Fruit fly (Drosophila melanogaster) whole organism, embryonic: ENCODE data around the gene CG13622.

Source experiments
- CG10654 ChIP-seq: fragments of 200-800 bp; sonication (Bioruptor generic); optimal IDR thresholded peaks from 2 replicates; lab custom pipeline; 2016; ENCODE audit warnings: missing biosample characterization, missing genetic modification characterization
- CG12219 ChIP-seq: fragments of 200-800 bp; sonication (Bioruptor generic); optimal IDR thresholded peaks from 3 replicates; lab custom pipeline; 2018; ENCODE audit warnings: missing biosample characterization, mild to moderate bottlenecking, missing genetic modification characterization
- CG12744 ChIP-seq: fragments of 200-800 bp; sonication (Bioruptor generic); optimal IDR thresholded peaks from 2 replicates; lab custom pipeline; 2016; ENCODE audit warnings: missing biosample characterization, missing genetic modification characterization
- CG16815 ChIP-seq: fragments of 200-800 bp; sonication (Bioruptor generic); optimal IDR thresholded peaks from 3 replicates; lab custom pipeline; 2017; ENCODE audit warnings: missing biosample characterization, mild to moderate bottlenecking, missing genetic modification characterization
- CG17912 ChIP-seq: fragments of 200-800 bp; sonication (Bioruptor generic); optimal IDR thresholded peaks from 2 replicates; lab custom pipeline; 2018; ENCODE audit warnings: missing biosample characterization, mild to moderate bottlenecking, missing genetic modification characterization
- CG18262 ChIP-seq: fragments of 200-800 bp; optimal IDR thresholded peaks from 3 replicates; lab custom pipeline; 2019; ENCODE audit warnings: missing biosample characterization, mild to moderate bottlenecking, missing genetic modification characterization, moderate library complexity
- CG2129 ChIP-seq: fragments of 200-800 bp; sonication (Bioruptor generic); IDR thresholded peaks from 2 replicates; pipeline ENCODE4 v1.3.6; 2022; ENCODE audit warnings: missing biosample characterization, missing genetic modification characterization; ENCODE audit not compliant: partially characterized antibody
- CG30020 ChIP-seq: fragments of 200-800 bp; optimal IDR thresholded peaks from 2 replicates; lab custom pipeline; 2019; ENCODE audit warnings: missing biosample characterization, mild to moderate bottlenecking, missing genetic modification characterization, moderate library complexity
- CG33213 ChIP-seq: fragments of 200-800 bp; sonication (Bioruptor generic); optimal IDR thresholded peaks from 3 replicates; lab custom pipeline; 2016; ENCODE audit warnings: missing biosample characterization, missing genetic modification characterization
- CG3407 ChIP-seq: fragments of 200-800 bp; sonication (Bioruptor generic); optimal IDR thresholded peaks from 2 replicates; lab custom pipeline; 2018; ENCODE audit warnings: missing biosample characterization, mild to moderate bottlenecking, missing genetic modification characterization
- CG4328 ChIP-seq: fragments of 200-800 bp; sonication (Bioruptor generic); optimal IDR thresholded peaks from 3 replicates; lab custom pipeline; 2017; ENCODE audit warnings: missing biosample characterization, missing genetic modification reagents, missing genetic modification characterization
- CG4617 ChIP-seq: fragments of 200-800 bp; sonication (Bioruptor generic); optimal IDR thresholded peaks from 3 replicates; lab custom pipeline; 2016; ENCODE audit warnings: missing biosample characterization, missing genetic modification characterization, borderline replicate concordance
- CG8290 ChIP-seq, 3 experiments: fragments of 200-800 bp; sonication (Bioruptor generic); optimal IDR thresholded peaks; 2 replicates each; lab custom pipeline; 2016 to 2019; ENCODE audit warnings: missing biosample characterization in 3 of 3, missing genetic modification characterization in 3 of 3, mild to moderate bottlenecking in 2 of 3, moderate library complexity in 1 of 3
- CG8765 ChIP-seq: fragments of 200-800 bp; sonication (Bioruptor generic); IDR thresholded peaks from 2 replicates; pipeline ENCODE4 v1.3.6; 2022; ENCODE audit warnings: missing biosample characterization, missing genetic modification characterization
- CG9727 ChIP-seq: fragments of 200-800 bp; sonication (Bioruptor generic); optimal IDR thresholded peaks from 3 replicates; lab custom pipeline; 2017; ENCODE audit warnings: missing biosample characterization, mild to moderate bottlenecking, missing genetic modification characterization
- CG9932 ChIP-seq: fragments of 200-800 bp; sonication (Bioruptor generic); IDR thresholded peaks from 2 replicates; pipeline ENCODE4 v1.3.6; 2022; ENCODE audit warnings: missing biosample characterization, missing genetic modification characterization
- CkIIα-i1 ChIP-seq: fragments of 200-800 bp; sonication (Bioruptor generic); IDR thresholded peaks from 2 replicates; pipeline ENCODE4 v1.3.6; 2022; ENCODE audit warnings: missing biosample characterization, missing genetic modification characterization
- Dll ChIP-seq: fragments of 200-800 bp; sonication (Bioruptor generic); IDR thresholded peaks from 4 replicates; pipeline ENCODE4 v1.3.6; 2022; ENCODE audit warnings: missing biosample characterization, missing genetic modification characterization; ENCODE audit not compliant: partially characterized antibody
- Dp ChIP-seq: fragments of 200-800 bp; sonication (Bioruptor generic); optimal IDR thresholded peaks from 2 replicates; lab custom pipeline; 2018; ENCODE audit warnings: missing biosample characterization, mild to moderate bottlenecking, missing genetic modification characterization, moderate library complexity
- Fer1 ChIP-seq: fragments of 200-800 bp; sonication (Bioruptor generic); optimal IDR thresholded peaks from 2 replicates; lab custom pipeline; 2017; ENCODE audit warnings: missing biosample characterization, mild to moderate bottlenecking, missing genetic modification characterization
- Gsc ChIP-seq: fragments of 200-800 bp; sonication (Bioruptor generic); IDR thresholded peaks from 2 replicates; pipeline ENCODE4 v1.3.6; 2022; ENCODE audit warnings: missing biosample characterization, missing genetic modification characterization
- HLHmδ ChIP-seq: fragments of 200-800 bp; sonication (Bioruptor generic); optimal IDR thresholded peaks from 2 replicates; lab custom pipeline; 2018; ENCODE audit warnings: missing biosample characterization, mild to moderate bottlenecking, missing genetic modification characterization, moderate library complexity
- MBD-R2 ChIP-seq: fragments of 200-800 bp; sonication (Bioruptor generic); IDR thresholded peaks from 2 replicates; pipeline ENCODE4 v1.3.6; 2022; ENCODE audit warnings: missing biosample characterization, missing genetic modification characterization
- MESR4 ChIP-seq: fragments of 200-800 bp; sonication (Bioruptor generic); optimal IDR thresholded peaks from 2 replicates; lab custom pipeline; 2018; ENCODE audit warnings: missing biosample characterization, mild to moderate bottlenecking, missing genetic modification characterization, moderate library complexity
- Max ChIP-seq: fragments of 200-800 bp; sonication (Bioruptor generic); optimal IDR thresholded peaks from 2 replicates; lab custom pipeline; 2016; ENCODE audit warnings: missing biosample characterization, mild to moderate bottlenecking, missing genetic modification characterization
- Mrtf ChIP-seq: fragments of 200-800 bp; sonication (Bioruptor generic); IDR thresholded peaks from 3 replicates; pipeline ENCODE4 v1.3.6; 2022; ENCODE audit warnings: missing biosample characterization, missing genetic modification characterization
- Nf-YB ChIP-seq: fragments of 200-800 bp; sonication (Bioruptor generic); optimal IDR thresholded peaks from 3 replicates; lab custom pipeline; 2019; ENCODE audit warnings: missing biosample characterization, mild to moderate bottlenecking, missing genetic modification characterization, moderate library complexity
- NfI ChIP-seq: fragments of 200-800 bp; sonication (Bioruptor generic); optimal IDR thresholded peaks from 3 replicates; lab custom pipeline; 2018; ENCODE audit warnings: missing biosample characterization, mild to moderate bottlenecking, missing genetic modification characterization, moderate library complexity
- Ravus ChIP-seq: fragments of 200-800 bp; sonication (Bioruptor generic); IDR thresholded peaks from 2 replicates; pipeline ENCODE4 v1.3.6; 2022; ENCODE audit warnings: missing biosample characterization, missing genetic modification characterization
- Rx ChIP-seq: fragments of 200-800 bp; sonication (Bioruptor generic); IDR thresholded peaks from 2 replicates; pipeline ENCODE4 v1.3.6; 2022; ENCODE audit warnings: missing biosample characterization, missing genetic modification characterization
- Sin3A ChIP-seq: fragments of >200 bp; optimal IDR thresholded peaks from 2 replicates; lab custom pipeline; 2018
- Taf1 ChIP-seq: fragments of 200-800 bp; sonication (Bioruptor generic); IDR thresholded peaks from 2 replicates; pipeline ENCODE4 v1.3.6; 2022; ENCODE audit warnings: missing biosample characterization, missing genetic modification characterization
- abd-A ChIP-seq: fragments of 200-800 bp; sonication (Bioruptor generic); optimal IDR thresholded peaks from 3 replicates; lab custom pipeline; 2019; ENCODE audit warnings: missing biosample characterization, mild to moderate bottlenecking, missing genetic modification characterization, moderate library complexity
- ash1 ChIP-seq: fragments of 200-800 bp; sonication (Bioruptor generic); optimal IDR thresholded peaks from 2 replicates; lab custom pipeline; 2018; ENCODE audit warnings: missing biosample characterization, mild to moderate bottlenecking, missing genetic modification characterization
- ato ChIP-seq: fragments of 200-800 bp; sonication (Bioruptor generic); IDR thresholded peaks from 2 replicates; pipeline ENCODE4 v1.3.6; 2022; ENCODE audit warnings: missing biosample characterization, missing genetic modification characterization; ENCODE audit not compliant: partially characterized antibody
- bowl ChIP-seq: fragments of 200-800 bp; sonication (Bioruptor generic); IDR thresholded peaks from 2 replicates; pipeline ENCODE4 v1.3.6; 2022; ENCODE audit warnings: missing biosample characterization, missing genetic modification characterization
- btn ChIP-seq: fragments of 200-800 bp; sonication (Bioruptor generic); optimal IDR thresholded peaks from 2 replicates; lab custom pipeline; 2016; ENCODE audit warnings: missing biosample characterization, missing genetic modification characterization
- corto ChIP-seq: fragments of 200-800 bp; sonication (Bioruptor generic); optimal IDR thresholded peaks from 2 replicates; lab custom pipeline; 2016; ENCODE audit warnings: missing biosample characterization, mild to moderate bottlenecking, missing genetic modification characterization, moderate library complexity
- crp ChIP-seq, 2 experiments: fragments of 200-800 bp; sonication (Bioruptor generic); optimal IDR thresholded peaks; 2 replicates in 1 of 2; 3 replicates in 1 of 2; lab custom pipeline; 2017; ENCODE audit warnings: missing biosample characterization in 2 of 2, missing genetic modification characterization in 2 of 2, mild to moderate bottlenecking in 1 of 2, moderate library complexity in 1 of 2
- dan ChIP-seq: fragments of 200-800 bp; sonication (Bioruptor generic); IDR thresholded peaks from 2 replicates; pipeline ENCODE4 v1.3.6; 2022; ENCODE audit warnings: missing biosample characterization, missing genetic modification characterization
- eyg ChIP-seq: fragments of 200-800 bp; sonication (Bioruptor generic); optimal IDR thresholded peaks from 3 replicates; lab custom pipeline; 2016; ENCODE audit warnings: missing biosample characterization, missing genetic modification characterization
- fd64A ChIP-seq: fragments of 200-800 bp; sonication (Bioruptor generic); optimal IDR thresholded peaks from 3 replicates; lab custom pipeline; 2018; ENCODE audit warnings: missing biosample characterization, mild to moderate bottlenecking, missing genetic modification characterization
- fru ChIP-seq: fragments of >200 bp; optimal IDR thresholded peaks from 2 replicates; lab custom pipeline; 2017
- hb ChIP-seq: fragments of 200-800 bp; sonication (Bioruptor generic); IDR thresholded peaks from 3 replicates; pipeline ENCODE4 v1.3.6; 2022; ENCODE audit warnings: missing biosample characterization, missing genetic modification characterization; ENCODE audit not compliant: partially characterized antibody
- her ChIP-seq: fragments of 200-800 bp; sonication (Bioruptor generic); optimal IDR thresholded peaks from 2 replicates; lab custom pipeline; 2016; ENCODE audit warnings: missing biosample characterization, missing genetic modification characterization
- nau ChIP-seq: fragments of 200-800 bp; sonication (Bioruptor generic); optimal IDR thresholded peaks from 3 replicates; lab custom pipeline; 2017; ENCODE audit warnings: missing biosample characterization, mild to moderate bottlenecking, missing genetic modification characterization, missing genetic modification reagents
- seq ChIP-seq: fragments of 200-800 bp; sonication (Bioruptor generic); IDR thresholded peaks from 2 replicates; pipeline ENCODE4 v1.3.6; 2022; ENCODE audit warnings: missing biosample characterization, missing genetic modification characterization
- sob ChIP-seq: fragments of 200-800 bp; sonication (Bioruptor generic); IDR thresholded peaks from 2 replicates; pipeline ENCODE4 v1.3.6; 2022; ENCODE audit warnings: missing biosample characterization, missing genetic modification characterization
- tx ChIP-seq: fragments of 200-800 bp; sonication (Bioruptor generic); optimal IDR thresholded peaks from 2 replicates; lab custom pipeline; 2016; ENCODE audit warnings: missing biosample characterization, missing genetic modification characterization
- unpg ChIP-seq: fragments of 200-800 bp; sonication (Bioruptor generic); optimal IDR thresholded peaks from 3 replicates; lab custom pipeline; 2018; ENCODE audit warnings: missing biosample characterization, mild to moderate bottlenecking, missing genetic modification characterization, moderate library complexity
- vnd ChIP-seq: fragments of 200-800 bp; sonication (Bioruptor generic); IDR thresholded peaks from 3 replicates; pipeline ENCODE4 v1.3.6; 2022; ENCODE audit warnings: missing biosample characterization, missing genetic modification characterization; ENCODE audit not compliant: partially characterized antibody

The CG13622 gene

DNA sequence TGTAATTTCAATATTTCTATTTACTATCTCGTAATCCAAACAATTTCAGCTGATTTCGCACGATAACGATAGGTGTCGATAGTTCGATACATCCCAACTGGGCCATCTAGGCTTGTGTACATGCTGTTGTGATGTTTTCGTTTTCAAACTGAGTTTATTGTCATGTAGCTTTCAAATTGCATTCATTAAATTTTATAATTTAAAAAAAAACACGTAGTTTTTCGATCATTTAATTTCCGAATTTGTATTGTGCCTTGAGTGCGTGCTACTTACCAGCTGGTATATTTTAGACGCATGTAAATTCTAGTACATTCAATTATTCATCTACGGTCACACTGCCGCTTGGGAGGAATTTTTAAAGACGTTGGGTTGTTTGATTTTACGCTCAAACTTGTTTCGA lies 6.8 kb upstream of the CG13622 start, which contains the start of the genes CG13623 and ana1 (continued):
- no peak for TF ChIP-seq Rx
- TF ChIP-seq CG9727 (GFP tag; lab: Kevin White, UChicago) = no peak
- TF ChIP-seq CG4328 (GFP tag; lab: Kevin White, UChicago) = no peak
- no peak for TF ChIP-seq NfI (GFP tag; lab: Kevin White, UChicago)
- no peak for TF ChIP-seq dan (GFP tag; lab: Robert Waterston, UW)
- no peak for TF ChIP-seq ash1 (GFP tag; lab: Kevin White, UChicago)
- TF ChIP-seq CG30020 (tag; lab: Kevin White, UChicago) = no peak
- TF ChIP-seq bowl (GFP tag; lab: Robert Waterston, UW) = no peak
- TF ChIP-seq nau = no peak
- 0 out of 2 replicates have a peak, but pooled peaks have one; percentile 15 for TF ChIP-seq ato (GFP tag; lab: Robert Waterston, UW)
- TF ChIP-seq her (GFP tag; lab: Kevin White, UChicago) = no peak
- peak; percentile 76 for TF ChIP-seq MBD-R2 (GFP tag; lab: Robert Waterston, UW)
- no peak for TF ChIP-seq HLHmδ (GFP tag; lab: Kevin White, UChicago)
- peak; percentile 21; the same call in 1 of the 2 replicates for TF ChIP-seq CG2129 (GFP tag; lab: Robert Waterston, UW)
- TF ChIP-seq CG8290 (GFP tag; optimal IDR thresholded peaks at IDR 0.05; lab: Kevin White, UChicago) = no peak
- TF ChIP-seq CG8290 (tag; optimal IDR thresholded peaks at IDR 0.05; lab: Kevin White, UChicago) = no peak
- peak; percentile 70 for TF ChIP-seq Sin3A (lab: Kevin White, UChicago)
- TF ChIP-seq MESR4 (GFP tag; lab: Kevin White, UChicago) = peak; percentile 37
- no peak for TF ChIP-seq btn (GFP tag; lab: Kevin White, UChicago)
- no peak for TF ChIP-seq CG17912 (GFP tag; lab: Kevin White, UChicago)
- TF ChIP-seq fru = no peak
- TF ChIP-seq fd64A (GFP tag; lab: Kevin White, UChicago) = no peak
- TF ChIP-seq eyg = no peak
- TF ChIP-seq vnd = 0 out of 3 replicates have a peak, but pooled peaks have one; percentile 37
- no peak for TF ChIP-seq CG10654 (GFP tag; lab: Kevin White, UChicago)
- no peak for TF ChIP-seq Ravus (GFP tag; lab: Robert Waterston, UW)
- TF ChIP-seq Gsc (GFP tag; lab: Robert Waterston, UW) = no peak
- no peak for TF ChIP-seq CG18262 (tag; lab: Kevin White, UChicago)
- no peak for TF ChIP-seq CG16815 (GFP tag; lab: Kevin White, UChicago)
- no peak for TF ChIP-seq Nf-YB (GFP tag; lab: Kevin White, UChicago)
- TF ChIP-seq Max = peak; percentile 32
- TF ChIP-seq Dll (GFP tag; lab: Robert Waterston, UW) = peak; percentile 73; the same call in 3 of the 4 replicates
- TF ChIP-seq CG4617 = peak; percentile 77
- TF ChIP-seq Mrtf (GFP tag; lab: Robert Waterston, UW) = no peak
- no peak for TF ChIP-seq Fer1 (GFP tag; lab: Kevin White, UChicago)
- TF ChIP-seq sob = no peak
- TF ChIP-seq corto = no peak
- TF ChIP-seq CG3407 = no peak
- TF ChIP-seq hb (GFP tag; lab: Robert Waterston, UW) = 0 out of 3 replicates have a peak, but pooled peaks have one; percentile 57
- TF ChIP-seq Dp (GFP tag; lab: Kevin White, UChicago) = peak; percentile 78
- TF ChIP-seq tx = no peak
- no peak for TF ChIP-seq CG33213 (GFP tag; lab: Kevin White, UChicago)
- no peak for TF ChIP-seq unpg (GFP tag; lab: Kevin White, UChicago)
- TF ChIP-seq CG12744 = no peak
- no peak for TF ChIP-seq CkIIα-i1 (GFP tag; lab: Robert Waterston, UW)
- TF ChIP-seq abd-A (tag; lab: Kevin White, UChicago) = no peak
- TF ChIP-seq Taf1 (GFP tag; lab: Robert Waterston, UW) = no peak
- TF ChIP-seq CG9932 (GFP tag; lab: Robert Waterston, UW) = no peak
- no peak for TF ChIP-seq CG12219 (GFP tag; lab: Kevin White, UChicago)
- TF ChIP-seq CG8765 (GFP tag; lab: Robert Waterston, UW) = no peak
- peak; percentile 51 to 87 for TF ChIP-seq crp (GFP tag; optimal IDR thresholded peaks at IDR 0.05; lab: Kevin White, UChicago)
- no peak for TF ChIP-seq seq (GFP tag; lab: Robert Waterston, UW)
